Fruit fly (Drosophila melanogaster) whole organism, embryonic: Measurements from ENCODE around the gene Ppm1.

Source experiments
- ATbp ChIP-seq: fragments of 200-800 bp; sonication (Bioruptor generic); optimal IDR thresholded peaks from 2 replicates; lab custom pipeline; 2017; ENCODE audit warnings: missing biosample characterization, mild to moderate bottlenecking, missing genetic modification characterization, missing genetic modification reagents
- BEAF-32 ChIP-seq: fragments of 200-800 bp; sonication (Bioruptor generic); optimal IDR thresholded peaks from 3 replicates; lab custom pipeline; 2017; ENCODE audit warnings: missing biosample characterization, missing genetic modification characterization, mild to moderate bottlenecking, moderate library complexity, missing genetic modification reagents
- CG11695 ChIP-seq: fragments of 200-800 bp; sonication (Bioruptor generic); IDR thresholded peaks from 3 replicates; pipeline ENCODE4 v1.3.6; 2022; ENCODE audit warnings: missing biosample characterization, missing genetic modification characterization
- CG11696 ChIP-seq: fragments of 200-800 bp; sonication (Bioruptor generic); IDR thresholded peaks from 2 replicates; pipeline ENCODE4 v1.3.6; 2022; ENCODE audit warnings: missing biosample characterization, missing genetic modification characterization
- CG1233 ChIP-seq: fragments of 200-800 bp; sonication (Bioruptor generic); optimal IDR thresholded peaks from 4 replicates; lab custom pipeline; 2018; ENCODE audit warnings: missing biosample characterization, mild to moderate bottlenecking, missing genetic modification characterization
- CG12391 ChIP-seq: fragments of 200-800 bp; sonication (Bioruptor generic); optimal IDR thresholded peaks from 3 replicates; lab custom pipeline; 2018; ENCODE audit warnings: missing biosample characterization, mild to moderate bottlenecking, missing genetic modification characterization, moderate library complexity
- CG13287 ChIP-seq: fragments of 200-800 bp; sonication (Bioruptor generic); IDR thresholded peaks from 2 replicates; pipeline ENCODE4 v1.3.6; 2022; ENCODE audit warnings: missing biosample characterization, missing genetic modification characterization; ENCODE audit not compliant: partially characterized antibody
- CG13775 ChIP-seq: fragments of 200-800 bp; sonication (Bioruptor generic); optimal IDR thresholded peaks from 3 replicates; lab custom pipeline; 2017; ENCODE audit warnings: missing biosample characterization, mild to moderate bottlenecking, missing genetic modification characterization
- CG1529 ChIP-seq: fragments of 200-800 bp; sonication (Bioruptor generic); optimal IDR thresholded peaks from 3 replicates; lab custom pipeline; 2018; ENCODE audit warnings: missing biosample characterization, missing genetic modification characterization
- CG15696 ChIP-seq: fragments of 200-800 bp; sonication (Bioruptor generic); optimal IDR thresholded peaks from 2 replicates; lab custom pipeline; 2019; ENCODE audit warnings: missing biosample characterization, mild to moderate bottlenecking, missing genetic modification characterization, moderate library complexity
- CG17359 ChIP-seq: fragments of 200-800 bp; sonication (Bioruptor generic); optimal IDR thresholded peaks from 3 replicates; lab custom pipeline; 2018; ENCODE audit warnings: missing biosample characterization, mild to moderate bottlenecking, missing genetic modification characterization, moderate library complexity
- CG17361 ChIP-seq: fragments of 200-800 bp; sonication (Bioruptor generic); IDR thresholded peaks from 3 replicates; pipeline ENCODE4 v1.3.6; 2022; ENCODE audit warnings: missing biosample characterization, missing genetic modification characterization
- CG17612 ChIP-seq: fragments of 200-800 bp; sonication (Bioruptor generic); IDR thresholded peaks from 2 replicates; pipeline ENCODE4 v1.3.6; 2022; ENCODE audit warnings: missing biosample characterization, missing genetic modification characterization
- CG3726 ChIP-seq: fragments of 200-800 bp; sonication (Bioruptor generic); IDR thresholded peaks from 3 replicates; pipeline ENCODE4, ENCODE4 v1.3.6; 2022; ENCODE audit warnings: missing biosample characterization, missing genetic modification characterization
- CG4707 ChIP-seq: fragments of 200-800 bp; sonication (Bioruptor generic); optimal IDR thresholded peaks from 2 replicates; lab custom pipeline; 2018; ENCODE audit warnings: missing biosample characterization, mild to moderate bottlenecking, missing genetic modification characterization, moderate library complexity
- CG9876 ChIP-seq: fragments of 200-800 bp; sonication (Bioruptor generic); optimal IDR thresholded peaks from 2 replicates; lab custom pipeline; 2016; ENCODE audit warnings: missing biosample characterization, missing genetic modification characterization
- D ChIP-seq, 2 experiments: fragments of 200-800 bp in 1 of 2; fragments of >200 bp in 1 of 2; sonication (Bioruptor generic) in 1 of 2; optimal IDR thresholded peaks; 2 replicates in 1 of 2; 3 replicates in 1 of 2; lab custom pipeline; 2017; ENCODE audit warnings: mild to moderate bottlenecking in 1 of 2, missing biosample characterization in 1 of 2, missing genetic modification characterization in 1 of 2, missing genetic modification reagents in 1 of 2
- Doc3 ChIP-seq: fragments of 200-800 bp; sonication (Bioruptor generic); IDR thresholded peaks from 3 replicates; pipeline ENCODE4 v1.3.6; 2022; ENCODE audit warnings: missing biosample characterization, missing genetic modification characterization; ENCODE audit not compliant: partially characterized antibody
- Fer3 ChIP-seq: fragments of 200-800 bp; sonication (Bioruptor generic); optimal IDR thresholded peaks from 2 replicates; lab custom pipeline; 2018; ENCODE audit warnings: missing biosample characterization, mild to moderate bottlenecking, missing genetic modification characterization, moderate library complexity
- Hand ChIP-seq: fragments of 200-800 bp; sonication (Bioruptor generic); optimal IDR thresholded peaks from 2 replicates; lab custom pipeline; 2017; ENCODE audit warnings: mild to moderate bottlenecking, missing biosample characterization, missing genetic modification reagents, missing genetic modification characterization
- Hr78 ChIP-seq, 2 experiments: fragments of 200-800 bp in 1 of 2; fragments of >200 bp in 1 of 2; sonication (Bioruptor generic) in 1 of 2; optimal IDR thresholded peaks; 2 replicates each; lab custom pipeline; 2017 to 2019; ENCODE audit warnings: missing biosample characterization in 2 of 2, missing genetic modification characterization in 2 of 2, mild to moderate bottlenecking in 1 of 2, moderate library complexity in 1 of 2
- Lpt ChIP-seq: fragments of >200 bp; optimal IDR thresholded peaks from 2 replicates; lab custom pipeline; 2018; ENCODE audit warnings: missing biosample characterization, missing genetic modification characterization
- Myb ChIP-seq: fragments of 200-800 bp; sonication (Bioruptor generic); optimal IDR thresholded peaks from 2 replicates; lab custom pipeline; 2016; ENCODE audit warnings: missing biosample characterization, missing genetic modification characterization
- NC2β ChIP-seq: fragments of 200-800 bp; sonication (Bioruptor generic); optimal IDR thresholded peaks from 2 replicates; lab custom pipeline; 2016; ENCODE audit warnings: missing biosample characterization, missing genetic modification characterization
- Ravus ChIP-seq: fragments of 200-800 bp; sonication (Bioruptor generic); IDR thresholded peaks from 2 replicates; pipeline ENCODE4 v1.3.6; 2022; ENCODE audit warnings: missing biosample characterization, missing genetic modification characterization
- Rx ChIP-seq: fragments of 200-800 bp; sonication (Bioruptor generic); IDR thresholded peaks from 2 replicates; pipeline ENCODE4 v1.3.6; 2022; ENCODE audit warnings: missing biosample characterization, missing genetic modification characterization
- Scr ChIP-seq: fragments of 200-800 bp; sonication (Bioruptor generic); IDR thresholded peaks from 2 replicates; pipeline ENCODE4 v1.3.6; 2022; ENCODE audit warnings: missing biosample characterization, missing genetic modification characterization; ENCODE audit not compliant: partially characterized antibody
- Tbp ChIP-seq: fragments of >200 bp; optimal IDR thresholded peaks from 2 replicates; lab custom pipeline; 2018; ENCODE audit warnings: missing biosample characterization, missing genetic modification characterization
- YL-1 ChIP-seq: fragments of 200-800 bp; sonication (Bioruptor generic); optimal IDR thresholded peaks from 3 replicates; lab custom pipeline; 2017; ENCODE audit warnings: missing biosample characterization, mild to moderate bottlenecking, missing genetic modification characterization
- btn ChIP-seq: fragments of 200-800 bp; sonication (Bioruptor generic); optimal IDR thresholded peaks from 2 replicates; lab custom pipeline; 2016; ENCODE audit warnings: missing biosample characterization, missing genetic modification characterization
- chinmo ChIP-seq: fragments of 200-800 bp; sonication (Bioruptor generic); IDR thresholded peaks from 4 replicates; pipeline ENCODE4 v1.3.6; 2022; ENCODE audit warnings: missing biosample characterization, missing genetic modification characterization; ENCODE audit not compliant: partially characterized antibody
- crol ChIP-seq: fragments of 200-800 bp; sonication (Bioruptor generic); IDR thresholded peaks from 2 replicates; pipeline ENCODE4 v1.3.6; 2022; ENCODE audit warnings: missing biosample characterization, missing genetic modification characterization
- dan ChIP-seq: fragments of 200-800 bp; sonication (Bioruptor generic); IDR thresholded peaks from 2 replicates; pipeline ENCODE4 v1.3.6; 2022; ENCODE audit warnings: missing biosample characterization, missing genetic modification characterization
- dati ChIP-seq: fragments of 200-800 bp; sonication (Bioruptor generic); IDR thresholded peaks from 2 replicates; pipeline ENCODE4 v1.3.6; 2022; ENCODE audit warnings: missing biosample characterization, missing genetic modification characterization
- fd102C ChIP-seq: fragments of 200-800 bp; sonication (Bioruptor generic); optimal IDR thresholded peaks from 2 replicates; lab custom pipeline; 2018; ENCODE audit warnings: missing biosample characterization, mild to moderate bottlenecking, missing genetic modification characterization, moderate library complexity
- hbn ChIP-seq: fragments of 200-800 bp; sonication (Bioruptor generic); IDR thresholded peaks from 2 replicates; pipeline ENCODE4 v1.3.6; 2022; ENCODE audit warnings: missing biosample characterization, missing genetic modification characterization; ENCODE audit not compliant: partially characterized antibody
- nerfin-1 ChIP-seq: fragments of 200-800 bp; sonication (Bioruptor generic); optimal IDR thresholded peaks from 3 replicates; lab custom pipeline; 2019; ENCODE audit warnings: missing biosample characterization, mild to moderate bottlenecking, missing genetic modification characterization, moderate library complexity
- pfk ChIP-seq: fragments of 200-800 bp; sonication (Bioruptor generic); optimal IDR thresholded peaks from 2 replicates; lab custom pipeline; 2018; ENCODE audit warnings: missing biosample characterization, mild to moderate bottlenecking, missing genetic modification characterization, moderate library complexity
- run ChIP-seq: fragments of 200-800 bp; sonication (Bioruptor generic); optimal IDR thresholded peaks from 3 replicates; lab custom pipeline; 2018; ENCODE audit warnings: missing biosample characterization, mild to moderate bottlenecking, missing genetic modification characterization
- sens ChIP-seq: fragments of 200-800 bp; sonication (Bioruptor generic); peaks from one replicate; lab custom pipeline; 2016; ENCODE audit warnings: missing biosample characterization, missing genetic modification characterization
- so ChIP-seq: fragments of 200-800 bp; sonication (Bioruptor generic); IDR thresholded peaks from 3 replicates; pipeline ENCODE4 v1.3.6; 2022; ENCODE audit warnings: missing biosample characterization, missing genetic modification characterization
- sr ChIP-seq: fragments of 200-800 bp; sonication (Bioruptor generic); IDR thresholded peaks from 3 replicates; pipeline ENCODE4 v1.3.6; 2022; ENCODE audit warnings: missing biosample characterization, missing genetic modification characterization
- stc ChIP-seq: fragments of 200-800 bp; sonication (Bioruptor generic); IDR thresholded peaks from 2 replicates; pipeline ENCODE4 v1.3.6; 2022; ENCODE audit warnings: missing biosample characterization, missing genetic modification characterization
- tio ChIP-seq: fragments of 200-800 bp; sonication (Bioruptor generic); optimal IDR thresholded peaks from 2 replicates; lab custom pipeline; 2017; ENCODE audit warnings: missing biosample characterization, missing genetic modification characterization, inconsistent platforms
- wek ChIP-seq: fragments of 200-800 bp; sonication (Bioruptor generic); optimal IDR thresholded peaks from 3 replicates; lab custom pipeline; 2018; ENCODE audit warnings: missing biosample characterization, mild to moderate bottlenecking, missing genetic modification characterization, moderate library complexity
- wor ChIP-seq: fragments of 200-800 bp; sonication (Bioruptor generic); IDR thresholded peaks from 2 replicates; pipeline ENCODE4 v1.3.6; 2022; ENCODE audit warnings: missing biosample characterization, missing genetic modification characterization
- zf30C ChIP-seq: fragments of 200-800 bp; sonication (Bioruptor generic); optimal IDR thresholded peaks from 3 replicates; lab custom pipeline; 2018; ENCODE audit warnings: missing biosample characterization, mild to moderate bottlenecking, missing genetic modification characterization
- zfh1 ChIP-seq: fragments of 200-800 bp; sonication (Bioruptor generic); IDR thresholded peaks from 3 replicates; pipeline ENCODE4 v1.3.6; 2022; ENCODE audit warnings: missing biosample characterization, missing genetic modification characterization

Ppm1 gene

DNA sequence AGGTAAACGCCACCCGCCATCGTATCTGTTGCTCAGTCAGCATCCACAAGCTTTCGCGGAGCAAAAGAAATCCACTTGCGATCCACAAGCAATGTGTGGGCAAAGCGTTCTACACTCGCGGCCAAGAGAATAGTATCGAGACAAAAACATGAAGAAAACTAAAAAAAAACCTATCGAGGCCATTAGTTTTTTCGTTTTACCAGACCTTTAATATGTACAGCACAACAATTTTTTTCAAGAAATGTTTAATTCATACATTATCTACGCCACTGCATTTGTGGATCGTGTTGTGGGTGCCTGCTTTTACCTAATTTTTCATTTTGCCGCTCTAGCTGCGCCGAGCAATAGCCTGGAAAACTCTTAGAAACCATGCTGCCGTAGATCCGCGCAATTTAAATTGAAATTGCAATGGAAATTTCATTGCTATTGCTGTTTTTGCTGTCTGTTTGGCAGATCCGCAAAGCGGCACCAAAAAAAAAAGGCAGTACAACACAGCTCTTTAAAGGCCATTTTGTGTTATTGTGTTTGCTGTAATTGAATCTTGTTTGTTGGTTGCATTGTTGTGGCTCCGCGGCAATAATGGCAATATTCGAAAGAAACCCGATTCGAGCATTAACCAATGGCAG lies 18.0 kb upstream of the Ppm1 start (continued):
- TF ChIP-seq CG15696 (tag; lab: Kevin White, UChicago) (no peak), Doc3 (GFP tag; lab: Robert Waterston, UW) (no peak), zf30C (no peak), Scr (GFP tag; lab: Robert Waterston, UW) (no peak), fd102C (GFP tag; lab: Kevin White, UChicago) (no peak), dati (GFP tag; lab: Robert Waterston, UW) (no peak), Hand (no peak), zfh1 (peak; percentile 83), CG1529 (GFP tag; lab: Kevin White, UChicago) (peak; percentile 53), Tbp (GFP tag; lab: Kevin White, UChicago) (no peak), wek (GFP tag; lab: Kevin White, UChicago) (peak; percentile 1), Lpt (GFP tag; lab: Kevin White, UChicago) (no peak), Myb (GFP tag; lab: Kevin White, UChicago) (peak; percentile 10), CG11695 (peak; percentile 84), D (optimal IDR thresholded peaks at IDR 0.05; lab: Kevin White, UChicago) (no peak), D (GFP tag; optimal IDR thresholded peaks at IDR 0.05; lab: Kevin White, UChicago) (peak; percentile 48), Fer3 (peak; percentile 52), CG17359 (peak; percentile 78), so (GFP tag; lab: Robert Waterston, UW) (no peak), BEAF-32 (GFP tag; lab: Kevin White, UChicago) (no peak), hbn (GFP tag; lab: Robert Waterston, UW) (no peak), NC2β (GFP tag; lab: Kevin White, UChicago) (peak; percentile 36), dan (GFP tag; lab: Robert Waterston, UW) (0 out of 2 replicates have a peak, but pooled peaks have one; percentile 21), Rx (peak; percentile 48), CG1233 (peak; percentile 61), CG13775 (GFP tag; lab: Kevin White, UChicago) (peak; percentile 29), CG11696 (GFP tag; lab: Robert Waterston, UW) (peak; percentile 92), Hr78 (GFP tag; optimal IDR thresholded peaks at IDR 0.05; lab: Kevin White, UChicago) (peak in 1 of 2 experiments; percentile 40), CG9876 (GFP tag; lab: Kevin White, UChicago) (no peak), btn (peak; percentile 18), sr (GFP tag; lab: Robert Waterston, UW) (peak; percentile 40; the same call in 1 of the 3 replicates), CG13287 (GFP tag; lab: Robert Waterston, UW) (no peak), CG12391 (tag; lab: Kevin White, UChicago) (peak; percentile 58), tio (GFP tag; lab: Kevin White, UChicago) (no peak), CG3726 (0 out of 3 replicates have a peak, but pooled peaks have one; percentile 69), ATbp (GFP tag; lab: Kevin White, UChicago) (peak; percentile 76), YL-1 (GFP tag; lab: Kevin White, UChicago) (no peak), nerfin-1 (tag; lab: Kevin White, UChicago) (peak; percentile 58), sens (GFP tag; lab: Kevin White, UChicago) (peak; percentile 87), CG17612 (GFP tag; lab: Robert Waterston, UW) (peak; percentile 53; the same call in 1 of the 2 replicates), pfk (no peak), CG4707 (GFP tag; lab: Kevin White, UChicago) (peak; percentile 22), run (tag; lab: Kevin White, UChicago) (peak; percentile 58), stc (peak; percentile 74), Ravus (no peak; the same call in 1 of the 2 replicates), chinmo (GFP tag; lab: Robert Waterston, UW) (no peak), crol (GFP tag; lab: Robert Waterston, UW) (0 out of 2 replicates have a peak, but pooled peaks have one; percentile 19), wor (GFP tag; lab: Robert Waterston, UW) (peak; percentile 39; the same call in 1 of the 2 replicates), CG17361 (peak; percentile 73)
